Fruit fly (Drosophila melanogaster): ENCODE results near the gene CG31248.

CG31248 gene

dm6 chr3R:7144245-7144904 is 15.3 kb downstream of the CG31248 start, which contains the start of the genes CG14610 and CG2656 (continued):
- peak; percentile 52 for TF ChIP-seq MTF-1 (GFP tag; optimal IDR thresholded peaks at IDR 0.05; ENCODE audit: borderline replicate concordance)
- TF ChIP-seq Dp (GFP tag; optimal IDR thresholded peaks at IDR 0.05) = peak; percentile 99
- TF ChIP-seq Ets65A (GFP tag) = peak; percentile 99
- peak; percentile 90 for TF ChIP-seq HLH54F (GFP tag; optimal IDR thresholded peaks at IDR 0.05)
- TF ChIP-seq CG18599 (GFP tag; optimal IDR thresholded peaks at IDR 0.05) = peak; percentile 74
- TF ChIP-seq CG12391 (tag; optimal IDR thresholded peaks at IDR 0.05) = peak; percentile 73
- peak; percentile 67 for TF ChIP-seq Mes4 (GFP tag; optimal IDR thresholded peaks at IDR 0.05)
- TF ChIP-seq Hmx (GFP tag; optimal IDR thresholded peaks at IDR 0.05) = no peak
- TF ChIP-seq Rfx (GFP tag; IDR thresholded peaks at IDR 0.05) = peak; percentile 85
- TF ChIP-seq CG8359 (GFP tag; optimal IDR thresholded peaks at IDR 0.05; ENCODE audit: borderline replicate concordance) = no peak
- TF ChIP-seq CG2199 (GFP tag; IDR thresholded peaks at IDR 0.05) = peak; percentile 90
- TF ChIP-seq CG11723 (GFP tag; optimal IDR thresholded peaks at IDR 0.05) = peak; percentile 65
- TF ChIP-seq CkIIα-i1 (GFP tag; IDR thresholded peaks at IDR 0.05) = no peak
- TF ChIP-seq CG8944 (GFP tag; optimal IDR thresholded peaks at IDR 0.05) = peak; percentile 89
- no peak for TF ChIP-seq CG3726 (GFP tag; IDR thresholded peaks at IDR 0.05)
- peak; percentile 96 for TF ChIP-seq sens (GFP tag)
- no peak for TF ChIP-seq CG2889 (GFP tag; IDR thresholded peaks at IDR 0.05)
- TF ChIP-seq chinmo (GFP tag; IDR thresholded peaks at IDR 0.05; ENCODE audit: partially characterized antibody) = no peak
- 0 out of 2 replicates have a peak, but pooled peaks have one; percentile 36 for TF ChIP-seq cas (GFP tag; IDR thresholded peaks at IDR 0.05)
- TF ChIP-seq CG9817 (tag; optimal IDR thresholded peaks at IDR 0.05) = peak; percentile 53
- TF ChIP-seq CG5953 (GFP tag; IDR thresholded peaks at IDR 0.05) = peak; percentile 24; the same call in 1 of the 2 replicates
- peak; percentile 96 for TF ChIP-seq sd (tag; optimal IDR thresholded peaks at IDR 0.05)
- TF ChIP-seq MESR4 (GFP tag; optimal IDR thresholded peaks at IDR 0.05) = peak; percentile 80
- TF ChIP-seq yki (optimal IDR thresholded peaks at IDR 0.05) = no peak
- TF ChIP-seq CG12219 (GFP tag; optimal IDR thresholded peaks at IDR 0.05) = no peak
- TF ChIP-seq NfI (GFP tag; optimal IDR thresholded peaks at IDR 0.05) = peak; percentile 80
- TF ChIP-seq Hr51 (GFP tag; optimal IDR thresholded peaks at IDR 0.05) = peak; percentile 44 to 82
- no peak for TF ChIP-seq CG6254 (GFP tag; optimal IDR thresholded peaks at IDR 0.05)
- no peak for TF ChIP-seq Hr78 (GFP tag; optimal IDR thresholded peaks at IDR 0.05)
- peak; percentile 34; the same call in 1 of the 2 replicates for TF ChIP-seq CG10959 (GFP tag; IDR thresholded peaks at IDR 0.05)
- TF ChIP-seq peb (GFP tag; IDR thresholded peaks at IDR 0.05) = no peak
- TF ChIP-seq BEAF-32 (GFP tag; optimal IDR thresholded peaks at IDR 0.05) = peak; percentile 67
- TF ChIP-seq CG3838 (GFP tag; optimal IDR thresholded peaks at IDR 0.05) = peak; percentile 44
- peak; percentile 39 for TF ChIP-seq Abd-B (GFP tag; optimal IDR thresholded peaks at IDR 0.05)
- peak; percentile 69 for TF ChIP-seq Bteb2 (GFP tag; optimal IDR thresholded peaks at IDR 0.05)
- TF ChIP-seq Antp (GFP tag; optimal IDR thresholded peaks at IDR 0.05) = peak; percentile 94
- TF ChIP-seq dan (GFP tag; IDR thresholded peaks at IDR 0.05) = no peak
- peak; percentile 36 for TF ChIP-seq Oli (tag; optimal IDR thresholded peaks at IDR 0.05)
- peak; percentile 87 for TF ChIP-seq maf-S (GFP tag; optimal IDR thresholded peaks at IDR 0.05)
- TF ChIP-seq pros (GFP tag; optimal IDR thresholded peaks at IDR 0.05) = no peak
- no peak for TF ChIP-seq tio (GFP tag; optimal IDR thresholded peaks at IDR 0.05)
- no peak for TF ChIP-seq jing (GFP tag; optimal IDR thresholded peaks at IDR 0.05)
- peak; percentile 68 for TF ChIP-seq bcd (GFP tag; optimal IDR thresholded peaks at IDR 0.05)
- TF ChIP-seq CG6272 (GFP tag; IDR thresholded peaks at IDR 0.05) = no peak; the same call in 1 of the 2 replicates
- peak; percentile 84 for TF ChIP-seq CG1792 (GFP tag; optimal IDR thresholded peaks at IDR 0.05)
- TF ChIP-seq Asciz (GFP tag; optimal IDR thresholded peaks at IDR 0.05) = no peak
- TF ChIP-seq zen2 (GFP tag; IDR thresholded peaks at IDR 0.05; ENCODE audit: partially characterized antibody) = no peak; the same call in 2 of the 3 replicates
- peak; percentile 100 for TF ChIP-seq E2f2 (GFP tag; IDR thresholded peaks at IDR 0.05)
- no peak for TF ChIP-seq CG15601 (tag; optimal IDR thresholded peaks at IDR 0.05)

Data from whole organism, embryonic.